Fruit fly (Drosophila melanogaster) whole organism: Measurements from ENCODE around the gene CG9386.

Experiments
- CG8478 ChIP-seq: fragments of >200 bp; optimal IDR thresholded peaks from 2 replicates; lab custom pipeline; 2018; ENCODE audit warnings: inconsistent platforms
- Dll ChIP-seq: fragments of >200 bp; optimal IDR thresholded peaks from 2 replicates; lab custom pipeline; 2017
- EcR ChIP-seq, 2 experiments: fragments of >200 bp; optimal IDR thresholded peaks; 2 replicates each; lab custom pipeline; 2017; ENCODE audit warnings: missing biosample characterization in 2 of 2, missing genetic modification characterization in 2 of 2, missing genetic modification reagents in 2 of 2
- pan ChIP-seq: fragments of >200 bp; optimal IDR thresholded peaks from 2 replicates; lab custom pipeline; 2017
- psq ChIP-seq: fragments of >200 bp; optimal IDR thresholded peaks from 2 replicates; lab custom pipeline; 2017
- usp ChIP-seq: fragments of >200 bp; optimal IDR thresholded peaks from 2 replicates; lab custom pipeline; 2017; ENCODE audit warnings: missing biosample characterization, missing genetic modification characterization, mixed read lengths

DNA sequence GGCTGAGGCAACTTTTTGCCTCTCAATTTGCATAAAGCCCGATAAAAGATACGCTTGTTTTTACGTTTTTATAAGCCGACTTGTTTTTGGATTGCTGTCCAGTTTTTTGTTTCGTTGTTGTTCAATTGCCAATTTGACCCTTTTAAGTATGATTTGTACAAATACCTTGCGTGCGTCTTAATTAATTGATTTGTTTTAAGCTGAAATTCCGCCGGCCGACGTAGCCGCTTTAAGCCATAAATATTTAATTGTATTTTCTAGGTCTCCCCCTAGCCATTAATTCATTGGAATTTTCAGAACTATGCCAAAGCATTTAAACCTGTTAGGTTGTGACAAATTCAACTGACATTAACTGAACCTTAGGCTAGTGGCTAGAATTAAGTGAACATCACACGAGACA lies 41.4 kb upstream of the CG9386 start:
- TF ChIP-seq psq (lab: Kevin White, UChicago) (no peak), Dll (lab: Kevin White, UChicago) (no peak), pan (lab: Kevin White, UChicago) (no peak), EcR (GFP tag; optimal IDR thresholded peaks at IDR 0.05; lab: Kevin White, UChicago) (no peak), CG8478 (lab: Kevin White, UChicago) (no peak), usp (GFP tag; lab: Kevin White, UChicago) (no peak)
